Worm (Caenorhabditis elegans) whole organism, midembryonic: ENCODE results near the gene comt-5.

ENCODE experiments used
- T22C8.4 ChIP-seq: fragments of 200-800 bp; sonication (Bioruptor generic); IDR thresholded peaks from 2 replicates; pipeline ENCODE4 v1.3.6; 2022; ENCODE audit warnings: missing genetic modification characterization, missing compliant biosample characterization
- cog-1 ChIP-seq: sonication (generic microtip); optimal IDR thresholded peaks from 2 replicates; lab custom pipeline; 2016; ENCODE audit warnings: missing genetic modification characterization, missing compliant biosample characterization
- flt-1 ChIP-seq: fragments of 200-800 bp; sonication (Bioruptor generic); IDR thresholded peaks from 2 replicates; pipeline ENCODE4 v1.3.6; 2022; ENCODE audit warnings: missing genetic modification characterization, missing compliant biosample characterization
- klf-2 ChIP-seq: fragments of 200-800 bp; sonication (Bioruptor generic); conservative IDR thresholded peaks from 2 replicates; pipeline ENCODE4 v1.3.6; 2022; ENCODE audit warnings: missing genetic modification reagents, missing genetic modification characterization, missing compliant biosample characterization
- med-1 ChIP-seq: sonication (generic microtip); optimal IDR thresholded peaks from 2 replicates; lab custom pipeline; 2017; ENCODE audit warnings: missing genetic modification characterization, mild to moderate bottlenecking, missing compliant biosample characterization, antibody characterized with exemption, missing genetic modification reagents; ENCODE audit not compliant: insufficient read depth
- ref-1 ChIP-seq: fragments of 200-800 bp; sonication (Bioruptor generic); conservative IDR thresholded peaks from 2 replicates; pipeline ENCODE4 v1.3.6; 2022; ENCODE audit warnings: missing genetic modification reagents, missing genetic modification characterization, missing compliant biosample characterization
- tab-1 ChIP-seq: fragments of 200-800 bp; sonication (Bioruptor generic); IDR thresholded peaks from 2 replicates; pipeline ENCODE4 v1.3.6; 2022; ENCODE audit warnings: missing genetic modification characterization, missing compliant biosample characterization
- ztf-23 ChIP-seq: fragments of 200-800 bp; sonication (Bioruptor generic); IDR thresholded peaks from 2 replicates; pipeline ENCODE4 v1.3.6; 2022; ENCODE audit warnings: missing genetic modification reagents, missing genetic modification characterization, missing compliant biosample characterization
- ztf-29 ChIP-seq: fragments of 200-800 bp; sonication (Bioruptor generic); IDR thresholded peaks from 2 replicates; pipeline ENCODE4 v1.3.6; 2022; ENCODE audit warnings: missing genetic modification reagents, missing genetic modification characterization, missing compliant biosample characterization

The comt-5 gene

DNA sequence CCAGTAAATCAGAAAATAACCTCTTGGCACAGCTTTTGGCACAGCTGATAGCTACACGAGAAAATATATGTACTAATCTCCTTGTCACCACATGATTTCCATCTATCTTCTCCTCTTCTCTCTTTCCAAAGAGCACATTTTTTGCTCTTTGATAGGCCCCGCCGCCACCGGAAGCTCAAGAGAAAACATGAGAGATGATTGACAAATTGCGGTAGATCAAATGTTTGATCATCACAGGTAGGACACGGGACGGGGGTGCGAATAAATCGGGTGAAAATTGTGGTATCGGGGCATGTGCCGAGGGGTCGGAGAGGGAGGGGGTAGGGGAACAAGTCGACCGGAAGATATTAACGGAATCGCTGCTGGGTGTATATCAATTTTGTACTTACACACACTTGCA, 22.6 kb upstream of the comt-5 start:
- TF ChIP-seq tab-1 (GFP tag; lab: Robert Waterston, UW) (no peak), klf-2 (GFP tag; lab: Robert Waterston, UW) (no peak), med-1 (GFP tag; lab: Kevin White, UChicago) (no peak), ztf-23 (GFP tag; lab: Robert Waterston, UW) (peak; percentile 26; the same call in 1 of the 2 replicates), cog-1 (tag; lab: Kevin White, UChicago) (no peak)

ce11 chrV:2072807-2073206, 19.4 kb upstream of the comt-5 start, which contains the start of gene Y40B10A.9:
Gene Y40B10A.9, minus strand, starts transcription at chrV:2072907.
- no peak for TF ChIP-seq ztf-23 (GFP tag; lab: Robert Waterston, UW)
- TF ChIP-seq med-1 (GFP tag; lab: Kevin White, UChicago), result no peak
- TF ChIP-seq ztf-29 (GFP tag; lab: Robert Waterston, UW), result no peak
- TF ChIP-seq tab-1 (GFP tag; lab: Robert Waterston, UW), result no peak
- no peak for TF ChIP-seq T22C8.4 (GFP tag; lab: Robert Waterston, UW)
- no peak for TF ChIP-seq ref-1 (GFP tag; lab: Robert Waterston, UW)
- TF ChIP-seq flt-1 (GFP tag; lab: Robert Waterston, UW), result no peak
- no peak for TF ChIP-seq klf-2 (GFP tag; lab: Robert Waterston, UW)
- no peak for TF ChIP-seq cog-1 (tag; lab: Kevin White, UChicago)

ce11 chrV:2068728-2069443, 15.5 kb upstream of the comt-5 start:
- TF ChIP-seq ztf-29 (GFP tag; lab: Robert Waterston, UW) (no peak), ztf-23 (GFP tag; lab: Robert Waterston, UW) (no peak), cog-1 (tag; lab: Kevin White, UChicago) (no peak), T22C8.4 (GFP tag; lab: Robert Waterston, UW) (no peak), ref-1 (GFP tag; lab: Robert Waterston, UW) (no peak), tab-1 (GFP tag; lab: Robert Waterston, UW) (no peak), flt-1 (GFP tag; lab: Robert Waterston, UW) (no peak), med-1 (GFP tag; lab: Kevin White, UChicago) (no peak), klf-2 (GFP tag; lab: Robert Waterston, UW) (no peak)

- no peak for TF ChIP-seq T22C8.4 (GFP tag; lab: Robert Waterston, UW)
- TF ChIP-seq med-1 (GFP tag; lab: Kevin White, UChicago), result no peak
- TF ChIP-seq cog-1 (tag; lab: Kevin White, UChicago), result no peak
- no peak for TF ChIP-seq ztf-23 (GFP tag; lab: Robert Waterston, UW)
- no peak for TF ChIP-seq ztf-29 (GFP tag; lab: Robert Waterston, UW)
- TF ChIP-seq tab-1 (GFP tag; lab: Robert Waterston, UW), result no peak
- TF ChIP-seq klf-2 (GFP tag; lab: Robert Waterston, UW), result no peak
- no peak for TF ChIP-seq flt-1 (GFP tag; lab: Robert Waterston, UW)
- TF ChIP-seq ref-1 (GFP tag; lab: Robert Waterston, UW), result no peak
Measured at ce11 chrV:2067985-2068499, 14.6 kb upstream of the comt-5 start, which contains the start of gene lbp-9. Gene lbp-9, plus strand, starts transcription at chrV:2068449.

DNA sequence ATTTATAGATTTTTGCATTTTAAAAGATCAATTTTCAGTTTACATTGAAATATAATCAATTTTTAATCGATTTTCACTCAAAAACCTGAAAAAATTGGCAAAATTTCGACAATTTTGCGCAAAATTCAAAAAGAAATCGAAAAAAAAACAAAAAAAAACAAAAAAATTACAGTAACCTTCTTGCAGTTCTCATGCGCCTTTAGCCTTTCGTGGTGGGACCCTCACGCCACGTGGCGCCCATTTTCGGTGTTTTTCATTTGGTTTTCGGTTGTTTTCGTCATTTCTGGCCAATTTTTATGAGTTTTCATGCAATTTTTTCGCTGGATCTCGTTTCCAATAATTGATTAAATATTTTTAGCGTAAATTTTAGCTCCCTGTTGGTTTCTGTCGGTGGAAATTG, 14.0 kb upstream of the comt-5 start:
- TF ChIP-seq tab-1 (GFP tag; lab: Robert Waterston, UW) (no peak), ztf-23 (GFP tag; lab: Robert Waterston, UW) (no peak), ref-1 (GFP tag; lab: Robert Waterston, UW) (no peak), ztf-29 (GFP tag; lab: Robert Waterston, UW) (no peak), T22C8.4 (GFP tag; lab: Robert Waterston, UW) (no peak), flt-1 (GFP tag; lab: Robert Waterston, UW) (no peak), med-1 (GFP tag; lab: Kevin White, UChicago) (no peak), cog-1 (tag; lab: Kevin White, UChicago) (no peak), klf-2 (GFP tag; lab: Robert Waterston, UW) (no peak)

- TF ChIP-seq ref-1 (GFP tag; lab: Robert Waterston, UW), result no peak
- TF ChIP-seq T22C8.4 (GFP tag; lab: Robert Waterston, UW), result no peak
- no peak for TF ChIP-seq klf-2 (GFP tag; lab: Robert Waterston, UW)
- no peak for TF ChIP-seq ztf-29 (GFP tag; lab: Robert Waterston, UW)
- TF ChIP-seq med-1 (GFP tag; lab: Kevin White, UChicago), result no peak
- TF ChIP-seq cog-1 (tag; lab: Kevin White, UChicago), result no peak
- TF ChIP-seq ztf-23 (GFP tag; lab: Robert Waterston, UW), result no peak
- TF ChIP-seq flt-1 (GFP tag; lab: Robert Waterston, UW), result no peak
- no peak for TF ChIP-seq tab-1 (GFP tag; lab: Robert Waterston, UW)
Measured at ce11 chrV:2066780-2067179, 13.4 kb upstream of the comt-5 start, which contains the start of gene nhr-86. Gene nhr-86, minus strand, starts transcription at chrV:2066850.

- TF ChIP-seq tab-1 (GFP tag; lab: Robert Waterston, UW) (no peak), ztf-23 (GFP tag; lab: Robert Waterston, UW) (no peak), ztf-29 (GFP tag; lab: Robert Waterston, UW) (no peak), T22C8.4 (GFP tag; lab: Robert Waterston, UW) (no peak), flt-1 (GFP tag; lab: Robert Waterston, UW) (no peak), ref-1 (GFP tag; lab: Robert Waterston, UW) (no peak), klf-2 (GFP tag; lab: Robert Waterston, UW) (no peak), cog-1 (tag; lab: Kevin White, UChicago) (no peak), med-1 (GFP tag; lab: Kevin White, UChicago) (no peak)
Measured at ce11 chrV:2057324-2057723, 3.9 kb upstream of the comt-5 start, which contains the start of gene comt-3. Gene comt-3, plus strand, starts transcription at chrV:2057537.

ce11 chrV:2055765-2056504, 2.5 kb upstream of the comt-5 start:
- TF ChIP-seq ztf-29 (GFP tag; lab: Robert Waterston, UW), result no peak
- no peak for TF ChIP-seq klf-2 (GFP tag; lab: Robert Waterston, UW)
- TF ChIP-seq tab-1 (GFP tag; lab: Robert Waterston, UW), result no peak
- no peak for TF ChIP-seq med-1 (GFP tag; lab: Kevin White, UChicago)
- no peak for TF ChIP-seq ztf-23 (GFP tag; lab: Robert Waterston, UW)
- no peak for TF ChIP-seq T22C8.4 (GFP tag; lab: Robert Waterston, UW)
- no peak for TF ChIP-seq ref-1 (GFP tag; lab: Robert Waterston, UW)
- TF ChIP-seq cog-1 (tag; lab: Kevin White, UChicago), result no peak
